Worm (Caenorhabditis elegans) whole organism, early embryonic: ENCODE measurements around the gene F10C1.23.

ENCODE experiments used
- B0310.2 ChIP-seq: sonication (generic microtip); optimal IDR thresholded peaks from 2 replicates; lab custom pipeline; 2016; ENCODE audit warnings: mild to moderate bottlenecking, missing genetic modification characterization, missing compliant biosample characterization
- F13C5.2 ChIP-seq: sonication (generic microtip); optimal IDR thresholded peaks from 2 replicates; lab custom pipeline; 2017; ENCODE audit warnings: mild to moderate bottlenecking, missing genetic modification characterization, inconsistent platforms, missing compliant biosample characterization
- aly-1 ChIP-seq: sonication (generic microtip); optimal IDR thresholded peaks from 2 replicates; lab custom pipeline; 2016; ENCODE audit warnings: missing genetic modification characterization, missing compliant biosample characterization
- ama-1 ChIP-seq: fragments of 150-350 bp; optimal IDR thresholded peaks from 2 replicates; lab custom pipeline; 2014
- ceh-13 ChIP-seq: fragments of 200-800 bp; sonication (Bioruptor generic); optimal IDR thresholded peaks from 2 replicates; lab custom pipeline; 2018; ENCODE audit warnings: mild to moderate bottlenecking, missing genetic modification characterization, missing compliant biosample characterization
- ceh-36 ChIP-seq: sonication (generic microtip); optimal IDR thresholded peaks from 2 replicates; lab custom pipeline; 2016; ENCODE audit warnings: missing genetic modification characterization, inconsistent platforms, missing compliant biosample characterization
- ets-7 ChIP-seq: sonication (generic microtip); optimal IDR thresholded peaks from 2 replicates; lab custom pipeline; 2016; ENCODE audit warnings: missing genotype, missing genetic modification characterization, missing compliant biosample characterization
- flt-1 ChIP-seq: fragments of 200-800 bp; sonication (Bioruptor generic); IDR thresholded peaks from 2 replicates; pipeline ENCODE4 v1.3.6; 2022; ENCODE audit warnings: missing genetic modification characterization, missing compliant biosample characterization
- hmbx-1 ChIP-seq: sonication (generic microtip); optimal IDR thresholded peaks from 2 replicates; lab custom pipeline; 2016; ENCODE audit warnings: mild to moderate bottlenecking, missing genetic modification characterization, missing compliant biosample characterization
- hmg-4 ChIP-seq: fragments of 200-800 bp; sonication (Bioruptor generic); optimal IDR thresholded peaks from 2 replicates; lab custom pipeline; 2018; ENCODE audit warnings: mild to moderate bottlenecking, missing genetic modification characterization, missing compliant biosample characterization
- hnd-1 ChIP-seq: sonication (generic microtip); optimal IDR thresholded peaks from 2 replicates; lab custom pipeline; 2016; ENCODE audit warnings: missing genetic modification characterization, missing compliant biosample characterization
- pes-1 ChIP-seq: fragments of 200-800 bp; sonication (Bioruptor generic); IDR thresholded peaks from 2 replicates; pipeline ENCODE4 v1.3.6; 2022; ENCODE audit warnings: missing genetic modification reagents, missing genetic modification characterization, missing compliant biosample characterization
- scrt-1 ChIP-seq: fragments of 200-800 bp; sonication (Bioruptor generic); IDR thresholded peaks from 2 replicates; pipeline ENCODE4 v1.3.6; 2022; ENCODE audit warnings: missing genetic modification characterization, missing compliant biosample characterization
- sea-1 ChIP-seq: fragments of 200-800 bp; sonication (Bioruptor generic); conservative IDR thresholded peaks from 2 replicates; pipeline ENCODE4 v1.3.6; 2022; ENCODE audit warnings: missing genetic modification characterization, missing compliant biosample characterization
- tbx-11 ChIP-seq: fragments of 200-800 bp; sonication (Bioruptor generic); IDR thresholded peaks from 2 replicates; pipeline ENCODE4 v1.3.6; 2022; ENCODE audit warnings: missing genetic modification characterization, missing compliant biosample characterization
- tbx-37 ChIP-seq: fragments of 200-800 bp; sonication (Bioruptor generic); conservative IDR thresholded peaks from 2 replicates; pipeline ENCODE4 v1.3.6; 2022; ENCODE audit warnings: missing genetic modification reagents, missing genetic modification characterization, missing compliant biosample characterization
- tra-4 ChIP-seq: sonication (generic microtip); optimal IDR thresholded peaks from 2 replicates; lab custom pipeline; 2017; ENCODE audit warnings: missing genetic modification characterization, missing compliant biosample characterization

The F10C1.23 gene

DNA sequence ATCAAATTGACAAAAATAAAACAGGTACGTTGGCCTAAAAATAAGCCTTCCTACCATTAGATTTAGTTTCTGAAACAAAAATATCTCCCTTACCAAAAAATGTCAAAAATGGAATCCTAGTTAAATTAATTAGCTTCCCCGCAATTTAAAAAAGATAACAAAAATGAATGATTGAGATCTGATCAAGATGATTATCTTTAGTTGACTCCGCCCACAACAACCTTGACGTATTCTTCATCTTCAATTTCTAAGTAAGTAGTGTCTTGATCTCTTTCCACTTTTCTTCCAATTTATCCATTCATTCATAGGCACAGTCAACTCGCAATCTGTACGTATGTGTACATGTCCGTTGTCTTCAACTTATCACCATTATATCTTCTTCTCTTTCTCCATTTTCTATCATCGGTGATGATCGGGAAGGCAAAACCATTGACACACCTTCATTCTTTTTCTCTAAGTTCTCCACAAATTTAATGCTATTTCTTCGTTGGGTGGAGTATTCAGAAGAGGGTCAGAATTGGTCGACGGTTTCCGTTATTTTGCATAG lies 10.5 kb downstream of the F10C1.23 start:
- no peak for TF ChIP-seq hmg-4
- TF ChIP-seq sea-1 (GFP tag; lab: Robert Waterston, UW), result no peak
- TF ChIP-seq flt-1 (GFP tag; lab: Robert Waterston, UW), result no peak
- no peak for TF ChIP-seq ets-7
- no peak for TF ChIP-seq F13C5.2
- no peak for TF ChIP-seq aly-1 (tag; lab: Kevin White, UChicago)
- no peak for TF ChIP-seq tra-4 (tag; lab: Kevin White, UChicago)
- TF ChIP-seq ceh-36 (tag; lab: Kevin White, UChicago), result no peak
- no peak for TF ChIP-seq tbx-37
- no peak for TF ChIP-seq hmbx-1 (tag; lab: Kevin White, UChicago)
- TF ChIP-seq scrt-1, result no peak
- TF ChIP-seq ama-1, result no peak
- TF ChIP-seq tbx-11 (GFP tag; lab: Robert Waterston, UW), result no peak
- TF ChIP-seq B0310.2 (tag; lab: Kevin White, UChicago), result no peak
- no peak for TF ChIP-seq hnd-1
- TF ChIP-seq pes-1 (GFP tag; lab: Robert Waterston, UW), result no peak

DNA sequence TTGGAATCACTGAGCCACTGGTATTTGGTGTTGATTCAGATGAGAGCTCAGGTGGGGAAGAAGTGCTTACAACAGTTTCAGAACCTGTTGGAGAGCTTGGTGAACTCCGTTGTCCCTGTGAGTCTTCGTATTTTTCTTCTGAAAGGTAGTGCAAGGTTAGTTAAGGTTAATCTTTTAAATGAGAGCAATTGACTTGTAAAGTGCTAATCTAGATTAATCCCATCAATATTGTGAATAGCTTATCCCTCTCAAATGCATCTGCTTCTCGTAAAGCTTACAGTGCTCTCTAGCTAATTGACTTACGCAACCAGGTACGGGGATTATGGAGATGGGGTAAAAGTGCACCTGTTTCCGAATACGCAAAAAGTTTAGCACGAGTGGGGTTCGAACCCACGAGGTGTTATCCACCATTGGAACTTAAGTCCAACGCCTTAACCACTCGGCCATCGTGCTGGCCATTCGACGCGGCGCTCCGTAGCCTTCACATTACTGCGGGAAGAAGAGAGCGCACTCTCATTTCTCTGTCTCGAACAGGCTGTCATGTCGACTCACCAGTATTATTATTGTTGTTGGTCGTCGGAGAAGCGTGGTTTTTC lies 14.8 kb downstream of the F10C1.23 start:
- TF ChIP-seq ceh-13 (peak; percentile 38), ets-7 (no peak), scrt-1 (peak; percentile 75), pes-1 (GFP tag; lab: Robert Waterston, UW) (peak; percentile 78), tra-4 (tag; lab: Kevin White, UChicago) (no peak), hnd-1 (peak; percentile 59), B0310.2 (tag; lab: Kevin White, UChicago) (peak; percentile 47), hmbx-1 (tag; lab: Kevin White, UChicago) (no peak), tbx-11 (GFP tag; lab: Robert Waterston, UW) (peak; percentile 78), F13C5.2 (peak; percentile 66), aly-1 (tag; lab: Kevin White, UChicago) (no peak), hmg-4 (peak; percentile 62), ceh-36 (tag; lab: Kevin White, UChicago) (peak; percentile 89), flt-1 (GFP tag; lab: Robert Waterston, UW) (peak; percentile 56; the same call in 1 of the 2 replicates), ama-1 (no peak), tbx-37 (peak; percentile 64), sea-1 (GFP tag; lab: Robert Waterston, UW) (no peak)

- TF ChIP-seq B0310.2 (tag; lab: Kevin White, UChicago), result no peak
- TF ChIP-seq ets-7, result no peak
- TF ChIP-seq ama-1, result no peak
- no peak for TF ChIP-seq flt-1 (GFP tag; lab: Robert Waterston, UW)
- no peak for TF ChIP-seq F13C5.2
- TF ChIP-seq tbx-11 (GFP tag; lab: Robert Waterston, UW), result no peak
- no peak for TF ChIP-seq hmg-4
- no peak for TF ChIP-seq pes-1 (GFP tag; lab: Robert Waterston, UW)
- no peak for TF ChIP-seq hmbx-1 (tag; lab: Kevin White, UChicago)
- no peak for TF ChIP-seq aly-1 (tag; lab: Kevin White, UChicago)
- no peak for TF ChIP-seq sea-1 (GFP tag; lab: Robert Waterston, UW)
- no peak for TF ChIP-seq hnd-1
- no peak for TF ChIP-seq ceh-36 (tag; lab: Kevin White, UChicago)
- TF ChIP-seq scrt-1, result no peak
- TF ChIP-seq tbx-37, result no peak
- no peak for TF ChIP-seq tra-4 (tag; lab: Kevin White, UChicago)
- no peak for TF ChIP-seq ceh-13
These were observed 16.3 kb downstream of the F10C1.23 start, which contains the start of the genes dmd-5 and F10C1.1 for ce11 chrII:5774120-5774519. TSS of gene dmd-5 (minus strand) at chrII:5774220. TSS of gene F10C1.1 (plus strand) at chrII:5774229.

ce11 chrII:5774879-5775278 lies 17.0 kb downstream of the F10C1.23 start:
- no peak for TF ChIP-seq sea-1 (GFP tag; lab: Robert Waterston, UW)
- no peak for TF ChIP-seq scrt-1
- no peak for TF ChIP-seq hmbx-1 (tag; lab: Kevin White, UChicago)
- TF ChIP-seq ceh-36 (tag; lab: Kevin White, UChicago), result no peak
- no peak for TF ChIP-seq hnd-1
- no peak for TF ChIP-seq hmg-4

DNA sequence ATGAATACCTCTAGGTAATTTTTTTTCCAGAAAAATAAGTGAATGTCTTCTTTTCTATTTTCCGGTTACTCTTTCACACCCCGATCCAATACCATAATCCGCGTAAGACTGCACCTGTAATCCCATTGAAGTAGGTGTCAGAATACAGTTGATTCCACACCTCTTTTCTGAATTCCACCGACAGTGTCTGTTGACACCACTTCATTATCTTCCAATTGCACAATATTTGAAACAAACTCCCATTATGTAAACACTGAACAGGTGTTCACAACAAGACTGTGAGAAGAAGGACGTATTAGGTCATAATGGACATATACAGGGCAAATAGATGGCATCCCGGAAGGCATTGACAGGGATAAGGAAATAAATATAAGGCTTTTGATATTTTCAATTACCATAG lies 19.5 kb downstream of the F10C1.23 start:
- TF ChIP-seq hmbx-1 (tag; lab: Kevin White, UChicago), result no peak
- TF ChIP-seq hnd-1, result no peak
- no peak for TF ChIP-seq tbx-37
- no peak for TF ChIP-seq B0310.2 (tag; lab: Kevin White, UChicago)
- no peak for TF ChIP-seq aly-1 (tag; lab: Kevin White, UChicago)
- no peak for TF ChIP-seq scrt-1
- TF ChIP-seq ceh-36 (tag; lab: Kevin White, UChicago), result no peak
- no peak for TF ChIP-seq tra-4 (tag; lab: Kevin White, UChicago)
- no peak for TF ChIP-seq ets-7
- TF ChIP-seq hmg-4, result no peak
- TF ChIP-seq flt-1 (GFP tag; lab: Robert Waterston, UW), result no peak
- TF ChIP-seq F13C5.2, result no peak
- TF ChIP-seq sea-1 (GFP tag; lab: Robert Waterston, UW), result no peak
- TF ChIP-seq ama-1, result no peak
- no peak for TF ChIP-seq pes-1 (GFP tag; lab: Robert Waterston, UW)
- TF ChIP-seq ceh-13, result no peak

DNA sequence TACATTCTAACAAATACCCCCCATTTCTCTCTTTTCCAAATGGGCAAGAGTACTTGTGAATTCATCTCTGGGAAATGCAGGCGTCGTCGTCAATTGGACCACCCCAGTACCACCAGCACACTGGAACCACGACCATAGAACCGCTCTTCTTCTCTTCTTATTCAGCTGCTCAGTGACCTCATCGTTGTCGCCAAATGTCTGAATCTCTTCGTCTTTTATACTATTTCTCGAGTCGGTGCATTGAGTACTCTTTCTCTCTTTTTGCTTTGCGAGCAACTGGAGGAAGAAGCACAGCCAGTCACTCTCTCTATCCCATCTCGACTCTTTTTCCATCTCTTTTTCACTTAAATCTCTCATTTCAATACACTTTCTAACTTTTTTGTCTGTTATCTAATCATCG lies 22.0 kb downstream of the F10C1.23 start:
- TF ChIP-seq aly-1 (tag; lab: Kevin White, UChicago), result no peak
- peak; percentile 18 for TF ChIP-seq F13C5.2
- no peak for TF ChIP-seq B0310.2 (tag; lab: Kevin White, UChicago)
- TF ChIP-seq hnd-1, result no peak
- TF ChIP-seq ceh-13, result no peak
